Fruit fly (Drosophila melanogaster) whole organism, prepupa: Measurements from ENCODE around the gene CG12535.
A peak's percentile ranks its signal among the peaks of the same experiment; 100 is the strongest.

Source experiments
- Blimp-1 ChIP-seq: fragments of 200-800 bp; sonication (Bioruptor generic); optimal IDR thresholded peaks from 3 replicates; lab custom pipeline; 2017; ENCODE audit warnings: missing biosample characterization, missing genetic modification characterization, mild to moderate bottlenecking, moderate library complexity, missing genetic modification reagents
- CG10631 ChIP-seq: fragments of 200-800 bp; sonication (Bioruptor generic); optimal IDR thresholded peaks from 2 replicates; lab custom pipeline; 2016; ENCODE audit warnings: missing biosample characterization, missing genetic modification characterization
- CG11762 ChIP-seq: fragments of 200-800 bp; sonication (Bioruptor generic); optimal IDR thresholded peaks from 3 replicates; lab custom pipeline; 2016; ENCODE audit warnings: missing biosample characterization, missing genetic modification characterization; ENCODE audit not compliant: insufficient read depth
- CG11902 ChIP-seq: fragments of 200-800 bp; sonication (Bioruptor generic); optimal IDR thresholded peaks from 3 replicates; lab custom pipeline; 2016; ENCODE audit warnings: missing biosample characterization, missing genetic modification characterization
- CG15336 ChIP-seq: fragments of 200-800 bp; sonication (Bioruptor generic); IDR thresholded peaks from 2 replicates; pipeline ENCODE4 v1.3.6; 2022; ENCODE audit warnings: missing biosample characterization, missing genetic modification characterization
- CG1621 ChIP-seq: fragments of 200-800 bp; sonication (Bioruptor generic); optimal IDR thresholded peaks from 3 replicates; lab custom pipeline; 2018; ENCODE audit warnings: missing biosample characterization, mild to moderate bottlenecking, missing genetic modification characterization
- CG16779 ChIP-seq: fragments of 200-800 bp; sonication (Bioruptor generic); optimal IDR thresholded peaks from 3 replicates; lab custom pipeline; 2017; ENCODE audit warnings: missing biosample characterization, mild to moderate bottlenecking, missing genetic modification characterization
- CG3032 ChIP-seq: fragments of 200-800 bp; optimal IDR thresholded peaks from 2 replicates; lab custom pipeline; 2019; ENCODE audit warnings: missing biosample characterization, mild to moderate bottlenecking, missing genetic modification characterization, moderate library complexity
- CG31627 ChIP-seq: fragments of 200-800 bp; sonication (Bioruptor generic); optimal IDR thresholded peaks from 3 replicates; lab custom pipeline; 2016; ENCODE audit warnings: missing biosample characterization, missing genetic modification characterization
- CG32006 ChIP-seq: fragments of 200-800 bp; sonication (Bioruptor generic); optimal IDR thresholded peaks from 3 replicates; lab custom pipeline; 2017; ENCODE audit warnings: missing biosample characterization, mild to moderate bottlenecking, missing genetic modification characterization
- CG3919 ChIP-seq: fragments of 200-800 bp; sonication (Bioruptor generic); optimal IDR thresholded peaks from 3 replicates; lab custom pipeline; 2016; ENCODE audit warnings: missing biosample characterization, missing genetic modification characterization
- CG4318 ChIP-seq: fragments of 200-800 bp; sonication (Bioruptor generic); optimal IDR thresholded peaks from 3 replicates; lab custom pipeline; 2017; ENCODE audit warnings: missing biosample characterization, mild to moderate bottlenecking, missing genetic modification characterization
- CG6276 ChIP-seq: fragments of 200-800 bp; sonication (Bioruptor generic); optimal IDR thresholded peaks from 2 replicates; lab custom pipeline; 2017; ENCODE audit warnings: missing biosample characterization, mild to moderate bottlenecking, missing genetic modification characterization
- CG6808 ChIP-seq: fragments of 200-800 bp; sonication (Bioruptor generic); optimal IDR thresholded peaks from 3 replicates; lab custom pipeline; 2017; ENCODE audit warnings: missing biosample characterization, missing genetic modification characterization, mild to moderate bottlenecking, moderate library complexity, missing genetic modification reagents
- CG6854 ChIP-seq: fragments of 200-800 bp; sonication (Bioruptor generic); optimal IDR thresholded peaks from 2 replicates; lab custom pipeline; 2017; ENCODE audit warnings: missing biosample characterization, mild to moderate bottlenecking, missing genetic modification characterization
- CG7368 ChIP-seq: fragments of 200-800 bp; sonication (Bioruptor generic); optimal IDR thresholded peaks from 3 replicates; lab custom pipeline; 2016; ENCODE audit warnings: missing biosample characterization, missing genetic modification characterization
- CG8119 ChIP-seq: fragments of 200-800 bp; sonication (Bioruptor generic); IDR thresholded peaks from 3 replicates; pipeline ENCODE4 v1.3.6; 2022; ENCODE audit warnings: missing biosample characterization, missing genetic modification characterization
- CG8319 ChIP-seq: fragments of 200-800 bp; sonication (Bioruptor generic); optimal IDR thresholded peaks from 3 replicates; lab custom pipeline; 2016; ENCODE audit warnings: missing biosample characterization, missing genetic modification characterization
- CG8632 ChIP-seq: fragments of 200-800 bp; sonication (Bioruptor generic); optimal IDR thresholded peaks from 3 replicates; lab custom pipeline; 2016; ENCODE audit warnings: missing biosample characterization, missing genetic modification characterization
- CG9139 ChIP-seq: fragments of 200-800 bp; sonication (Bioruptor generic); optimal IDR thresholded peaks from 3 replicates; lab custom pipeline; 2017; ENCODE audit warnings: missing biosample characterization, mild to moderate bottlenecking, missing genetic modification characterization
- Eip75B ChIP-seq: fragments of 200-800 bp; sonication (Bioruptor generic); optimal IDR thresholded peaks from 3 replicates; lab custom pipeline; 2016; ENCODE audit warnings: missing biosample characterization, missing genetic modification characterization
- Eip78C ChIP-seq: fragments of 200-800 bp; sonication (Bioruptor generic); peaks from one replicate; lab custom pipeline; 2016; ENCODE audit warnings: missing biosample characterization, missing genetic modification characterization
- Eip93F ChIP-seq: fragments of 200-800 bp; sonication (Bioruptor generic); optimal IDR thresholded peaks from 2 replicates; lab custom pipeline; 2016; ENCODE audit warnings: missing biosample characterization, mild to moderate bottlenecking, missing genetic modification characterization
- Ets21C ChIP-seq: fragments of 200-800 bp; sonication (Bioruptor generic); optimal IDR thresholded peaks from 3 replicates; lab custom pipeline; 2016; ENCODE audit warnings: missing biosample characterization, missing genetic modification characterization
- Ets96B ChIP-seq: fragments of 200-800 bp; optimal IDR thresholded peaks from 2 replicates; lab custom pipeline; 2019; ENCODE audit warnings: missing biosample characterization, mild to moderate bottlenecking, missing genetic modification characterization, moderate library complexity
- Hr39 ChIP-seq: fragments of 200-800 bp; sonication (Bioruptor generic); optimal IDR thresholded peaks from 2 replicates; lab custom pipeline; 2016; ENCODE audit warnings: missing biosample characterization, missing genetic modification characterization
- Hr4 ChIP-seq: fragments of 200-800 bp; sonication (Bioruptor generic); optimal IDR thresholded peaks from 3 replicates; lab custom pipeline; 2016; ENCODE audit warnings: missing biosample characterization, missing genetic modification characterization
- Lpt ChIP-seq: fragments of 200-800 bp; sonication (Bioruptor generic); optimal IDR thresholded peaks from 3 replicates; lab custom pipeline; 2016; ENCODE audit warnings: missing biosample characterization, missing genetic modification characterization
- Met ChIP-seq: fragments of 200-800 bp; sonication (Bioruptor generic); optimal IDR thresholded peaks from 3 replicates; lab custom pipeline; 2016; ENCODE audit warnings: missing biosample characterization, missing genetic modification characterization
- OdsH ChIP-seq: fragments of 200-800 bp; sonication (Bioruptor generic); optimal IDR thresholded peaks from 3 replicates; lab custom pipeline; 2016; ENCODE audit warnings: missing biosample characterization, missing genetic modification characterization
- Smox ChIP-seq: fragments of 200-800 bp; sonication (Bioruptor generic); optimal IDR thresholded peaks from 3 replicates; lab custom pipeline; 2016; ENCODE audit warnings: missing biosample characterization, missing genetic modification characterization
- Sox102F ChIP-seq: fragments of 200-800 bp; sonication (Bioruptor generic); optimal IDR thresholded peaks from 2 replicates; lab custom pipeline; 2016; ENCODE audit warnings: missing biosample characterization, mild to moderate bottlenecking, missing genetic modification characterization
- Sox14 ChIP-seq: fragments of 200-800 bp; sonication (Bioruptor generic); optimal IDR thresholded peaks from 3 replicates; lab custom pipeline; 2016; ENCODE audit warnings: missing biosample characterization, missing genetic modification characterization
- Sox15 ChIP-seq: fragments of 200-800 bp; sonication (Bioruptor generic); optimal IDR thresholded peaks from 3 replicates; lab custom pipeline; 2016; ENCODE audit warnings: missing biosample characterization, missing genetic modification characterization
- achi ChIP-seq: fragments of 200-800 bp; sonication (Bioruptor generic); optimal IDR thresholded peaks from 3 replicates; lab custom pipeline; 2016; ENCODE audit warnings: missing biosample characterization, missing genetic modification characterization
- acj6 ChIP-seq: fragments of 200-800 bp; sonication (Bioruptor generic); optimal IDR thresholded peaks from 3 replicates; lab custom pipeline; 2016; ENCODE audit warnings: missing biosample characterization, missing genetic modification characterization
- cyc ChIP-seq: fragments of 200-800 bp; sonication (Bioruptor generic); optimal IDR thresholded peaks from 3 replicates; lab custom pipeline; 2016; ENCODE audit warnings: missing biosample characterization, missing genetic modification characterization
- dsx ChIP-seq: fragments of 200-800 bp; optimal IDR thresholded peaks from 3 replicates; lab custom pipeline; 2019; ENCODE audit warnings: missing biosample characterization, mild to moderate bottlenecking, missing genetic modification characterization, moderate library complexity; ENCODE audit not compliant: poor library complexity, severe bottlenecking
- eg ChIP-seq: fragments of 200-800 bp; sonication (Bioruptor generic); IDR thresholded peaks from 3 replicates; pipeline ENCODE4 v1.3.6; 2022; ENCODE audit warnings: missing biosample characterization, missing genetic modification characterization
- esn ChIP-seq: fragments of 200-800 bp; sonication (Bioruptor generic); optimal IDR thresholded peaks from 2 replicates; lab custom pipeline; 2016; ENCODE audit warnings: missing biosample characterization, mild to moderate bottlenecking, missing genetic modification characterization, moderate library complexity
- fd85E ChIP-seq: fragments of 200-800 bp; sonication (Bioruptor generic); optimal IDR thresholded peaks from 3 replicates; lab custom pipeline; 2016; ENCODE audit warnings: missing biosample characterization, missing genetic modification characterization
- lz ChIP-seq: fragments of 200-800 bp; sonication (Bioruptor generic); optimal IDR thresholded peaks from 3 replicates; lab custom pipeline; 2016; ENCODE audit warnings: missing biosample characterization, missing genetic modification characterization
- pdm3 ChIP-seq: fragments of 200-800 bp; sonication (Bioruptor generic); optimal IDR thresholded peaks from 3 replicates; lab custom pipeline; 2016; ENCODE audit warnings: missing biosample characterization, missing genetic modification characterization
- salr ChIP-seq, 2 experiments: fragments of 200-800 bp; sonication (Bioruptor generic); optimal IDR thresholded peaks; 3 replicates each; lab custom pipeline; 2016 to 2018; ENCODE audit warnings: missing biosample characterization in 2 of 2, missing genetic modification characterization in 2 of 2, mild to moderate bottlenecking in 1 of 2
- ss ChIP-seq, 2 experiments: fragments of 200-800 bp; sonication (Bioruptor generic); optimal IDR thresholded peaks; 2 replicates in 1 of 2; 3 replicates in 1 of 2; lab custom pipeline; 2017 to 2018; ENCODE audit warnings: mild to moderate bottlenecking in 2 of 2, missing biosample characterization in 2 of 2, missing genetic modification characterization in 2 of 2, moderate library complexity in 1 of 2
- svp ChIP-seq: fragments of 200-800 bp; sonication (Bioruptor generic); peaks from one replicate; lab custom pipeline; 2016; ENCODE audit warnings: missing biosample characterization, missing genetic modification characterization
- topi ChIP-seq: fragments of 200-800 bp; sonication (Bioruptor generic); optimal IDR thresholded peaks from 3 replicates; lab custom pipeline; 2016; ENCODE audit warnings: missing biosample characterization, missing genetic modification characterization
- vri ChIP-seq: fragments of 200-800 bp; sonication (Bioruptor generic); optimal IDR thresholded peaks from 3 replicates; lab custom pipeline; 2016; ENCODE audit warnings: missing biosample characterization, mild to moderate bottlenecking, missing genetic modification characterization

CG12535 gene

dm6 chrX:3437493-3437892 is 11.2 kb downstream of the CG12535 start:
- TF ChIP-seq Ets21C (GFP tag; lab: Kevin White, UChicago) (no peak), Eip93F (GFP tag; lab: Kevin White, UChicago) (no peak), Lpt (GFP tag; lab: Kevin White, UChicago) (no peak), Sox102F (GFP tag; lab: Kevin White, UChicago) (peak; percentile 52), Eip75B (GFP tag; lab: Kevin White, UChicago) (peak; percentile 24), CG11902 (GFP tag; lab: Kevin White, UChicago) (peak; percentile 11), fd85E (GFP tag; lab: Kevin White, UChicago) (no peak), CG6854 (GFP tag; lab: Kevin White, UChicago) (no peak), CG3919 (peak; percentile 42), esn (GFP tag; lab: Kevin White, UChicago) (peak; percentile 43), eg (GFP tag; lab: Robert Waterston, UW) (no peak), CG6808 (GFP tag; lab: Kevin White, UChicago) (no peak), Met (peak; percentile 79), Hr4 (GFP tag; lab: Kevin White, UChicago) (peak; percentile 20), CG8632 (GFP tag; lab: Kevin White, UChicago) (no peak), CG16779 (tag; lab: Kevin White, UChicago) (no peak), cyc (GFP tag; lab: Kevin White, UChicago) (peak; percentile 64), Ets96B (tag; lab: Kevin White, UChicago) (no peak), vri (GFP tag; lab: Kevin White, UChicago) (peak; percentile 43), CG3032 (tag; lab: Kevin White, UChicago) (no peak), Blimp-1 (GFP tag; lab: Kevin White, UChicago) (peak; percentile 20), lz (GFP tag; lab: Kevin White, UChicago) (peak; percentile 43), acj6 (GFP tag; lab: Kevin White, UChicago) (peak; percentile 3), Sox14 (no peak), Eip78C (peak; percentile 69), dsx (no peak), svp (GFP tag; lab: Kevin White, UChicago) (peak; percentile 87), OdsH (GFP tag; lab: Kevin White, UChicago) (no peak), topi (GFP tag; lab: Kevin White, UChicago) (peak; percentile 79), CG6276 (GFP tag; lab: Kevin White, UChicago) (no peak), Sox15 (GFP tag; lab: Kevin White, UChicago) (no peak), Hr39 (GFP tag; lab: Kevin White, UChicago) (peak; percentile 52), CG8119 (GFP tag; lab: Robert Waterston, UW) (no peak), CG10631 (GFP tag; lab: Kevin White, UChicago) (no peak), Smox (GFP tag; lab: Kevin White, UChicago) (peak; percentile 27)

- peak; percentile 66 to 74 for TF ChIP-seq ss (GFP tag; optimal IDR thresholded peaks at IDR 0.05; lab: Kevin White, UChicago)
- peak; percentile 49 for TF ChIP-seq achi (GFP tag; lab: Kevin White, UChicago)
- no peak for TF ChIP-seq CG8319 (GFP tag; lab: Kevin White, UChicago)
- no peak for TF ChIP-seq CG7368 (GFP tag; lab: Kevin White, UChicago)
- peak; percentile 4 for TF ChIP-seq Sox15 (GFP tag; lab: Kevin White, UChicago)
- TF ChIP-seq Eip75B (GFP tag; lab: Kevin White, UChicago), result peak; percentile 37
- peak; percentile 41 for TF ChIP-seq Sox14
- TF ChIP-seq Ets21C (GFP tag; lab: Kevin White, UChicago), result no peak
- peak; percentile 77 for TF ChIP-seq CG32006 (GFP tag; lab: Kevin White, UChicago)
- TF ChIP-seq CG1621 (tag; lab: Kevin White, UChicago), result peak; percentile 34
- TF ChIP-seq CG15336 (GFP tag; lab: Robert Waterston, UW), result peak; percentile 64
- TF ChIP-seq CG8119 (GFP tag; lab: Robert Waterston, UW), result peak; percentile 72
- peak; percentile 48 for TF ChIP-seq pdm3 (GFP tag; lab: Kevin White, UChicago)
- no peak for TF ChIP-seq Met
- TF ChIP-seq topi (GFP tag; lab: Kevin White, UChicago), result peak; percentile 45
- no peak for TF ChIP-seq Sox102F (GFP tag; lab: Kevin White, UChicago)
- TF ChIP-seq svp (GFP tag; lab: Kevin White, UChicago), result peak; percentile 70
- TF ChIP-seq Eip93F (GFP tag; lab: Kevin White, UChicago), result no peak
- no peak for TF ChIP-seq CG6854 (GFP tag; lab: Kevin White, UChicago)
- TF ChIP-seq CG3032 (tag; lab: Kevin White, UChicago), result no peak
- peak; percentile 57 for TF ChIP-seq CG6276 (GFP tag; lab: Kevin White, UChicago)
- peak; percentile 20 for TF ChIP-seq Hr39 (GFP tag; lab: Kevin White, UChicago)
- peak in 1 of 2 experiments; percentile 15 for TF ChIP-seq salr (GFP tag; optimal IDR thresholded peaks at IDR 0.05; lab: Kevin White, UChicago)
- peak; percentile 68 for TF ChIP-seq CG4318 (GFP tag; lab: Kevin White, UChicago)
- TF ChIP-seq CG9139 (GFP tag; lab: Kevin White, UChicago), result peak; percentile 28
- TF ChIP-seq CG31627 (GFP tag; lab: Kevin White, UChicago), result no peak
- TF ChIP-seq lz (GFP tag; lab: Kevin White, UChicago), result peak; percentile 24
- no peak for TF ChIP-seq CG8632 (GFP tag; lab: Kevin White, UChicago)
- TF ChIP-seq CG11762, result peak; percentile 39
- peak; percentile 52 for TF ChIP-seq acj6 (GFP tag; lab: Kevin White, UChicago)
Observed at dm6 chrX:3436183-3436582, 12.6 kb downstream of the CG12535 start.
